Fruit fly (Drosophila melanogaster) whole organism, adult: Measurements from ENCODE around the gene CycA.

ENCODE experiments used
- CG12768 ChIP-seq: fragments of 200-800 bp; sonication (Bioruptor generic); optimal IDR thresholded peaks from 2 replicates; lab custom pipeline; 2017; ENCODE audit warnings: missing biosample characterization, missing genetic modification characterization, mild to moderate bottlenecking, moderate library complexity, missing genetic modification reagents
- CG14711 ChIP-seq: fragments of 200-800 bp; sonication (Bioruptor generic); optimal IDR thresholded peaks from 2 replicates; lab custom pipeline; 2018; ENCODE audit warnings: missing biosample characterization, mild to moderate bottlenecking, missing genetic modification characterization, moderate library complexity
- CG7101 ChIP-seq: fragments of 200-800 bp; sonication (Bioruptor generic); optimal IDR thresholded peaks from 2 replicates; lab custom pipeline; 2018; ENCODE audit warnings: missing biosample characterization, mild to moderate bottlenecking, missing genetic modification characterization, moderate library complexity
- Mnt ChIP-seq: fragments of 200-800 bp; sonication (Bioruptor generic); optimal IDR thresholded peaks from 2 replicates; lab custom pipeline; 2016; ENCODE audit warnings: missing biosample characterization, mild to moderate bottlenecking, missing genetic modification characterization
- bab1 ChIP-seq: fragments of 200-800 bp; sonication (Bioruptor generic); optimal IDR thresholded peaks from 3 replicates; lab custom pipeline; 2019; ENCODE audit warnings: missing biosample characterization, mild to moderate bottlenecking, missing genetic modification characterization, moderate library complexity
- cnc ChIP-seq, 2 experiments: fragments of >200 bp; optimal IDR thresholded peaks; 2 replicates each; lab custom pipeline; 2017

DNA sequence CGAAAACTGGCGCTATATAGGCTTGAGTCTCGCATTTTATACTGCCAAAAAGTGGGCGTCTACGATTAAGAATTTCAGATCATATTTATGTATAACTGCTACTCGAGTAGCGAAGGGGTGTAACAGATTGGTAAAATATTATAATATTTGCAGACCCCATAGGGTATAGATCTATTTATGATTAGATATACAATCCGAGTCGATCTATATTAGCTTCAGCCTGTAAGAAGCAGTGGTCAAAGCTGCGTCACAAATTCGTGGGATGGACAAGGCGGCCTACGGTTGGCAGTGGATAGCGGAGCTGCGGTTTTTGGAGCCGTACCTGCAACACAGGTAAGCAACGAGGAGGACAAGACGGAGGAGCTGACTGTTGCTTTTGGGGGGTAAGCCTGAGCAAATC, 18.7 kb downstream of the CycA start, which contains the start of gene Cubn2:
- no peak for TF ChIP-seq bab1 (GFP tag; lab: Kevin White, UChicago)
- TF ChIP-seq CG7101 (tag; lab: Kevin White, UChicago): no peak
- TF ChIP-seq Mnt (GFP tag; lab: Kevin White, UChicago): no peak
- no peak for TF ChIP-seq cnc (optimal IDR thresholded peaks at IDR 0.05; lab: Kevin White, UChicago)
- TF ChIP-seq CG14711 (tag; lab: Kevin White, UChicago): no peak
- TF ChIP-seq CG12768 (GFP tag; lab: Kevin White, UChicago): no peak
